Worm (Caenorhabditis elegans) whole organism, late embryonic: Measurements from ENCODE around the gene anmt-2.

Experiments
- F13H6.1 ChIP-seq: sonication (generic microtip); optimal IDR thresholded peaks from 2 replicates; lab custom pipeline; 2016; ENCODE audit warnings: missing genetic modification characterization, missing compliant biosample characterization
- ama-1 ChIP-seq: fragments of 150-350 bp; optimal IDR thresholded peaks from 2 replicates; lab custom pipeline; 2014
- ceh-14 ChIP-seq: sonication (generic microtip); optimal IDR thresholded peaks from 2 replicates; lab custom pipeline; 2016; ENCODE audit warnings: missing genotype, missing genetic modification characterization, missing compliant biosample characterization
- ceh-22 ChIP-seq: sonication (generic microtip); optimal IDR thresholded peaks from 2 replicates; lab custom pipeline; 2017; ENCODE audit warnings: missing biosample characterization, missing genetic modification characterization
- ceh-24 ChIP-seq: sonication (generic microtip); optimal IDR thresholded peaks from 2 replicates; lab custom pipeline; 2016; ENCODE audit warnings: mild to moderate bottlenecking, missing genetic modification characterization, missing compliant biosample characterization
- fkh-10 ChIP-seq: fragments of 150-350 bp; optimal IDR thresholded peaks from 2 replicates; lab custom pipeline; 2014; ENCODE audit warnings: missing biosample characterization, missing genetic modification reagents, missing genetic modification characterization
- nfya-1 ChIP-seq: sonication (generic microtip); optimal IDR thresholded peaks from 2 replicates; lab custom pipeline; 2017; ENCODE audit warnings: missing genetic modification characterization, mild to moderate bottlenecking, missing compliant biosample characterization, antibody characterized with exemption, moderate library complexity
- nhr-11 ChIP-seq: fragments of 150-350 bp; optimal IDR thresholded peaks from 2 replicates; lab custom pipeline; 2014; ENCODE audit warnings: missing biosample characterization, missing genetic modification characterization
- odd-2 ChIP-seq: sonication (generic microtip); optimal IDR thresholded peaks from 2 replicates; lab custom pipeline; 2017; ENCODE audit warnings: antibody characterized with exemption, mild to moderate bottlenecking, missing genetic modification characterization, missing compliant biosample characterization
- pha-4 ChIP-seq: fragments of 150-350 bp; optimal IDR thresholded peaks from 2 replicates; lab custom pipeline; 2018; ENCODE audit warnings: missing biosample characterization, missing genetic modification reagents, missing genetic modification characterization
- pqm-1 ChIP-seq: sonication (generic microtip); optimal IDR thresholded peaks from 2 replicates; lab custom pipeline; 2016; ENCODE audit warnings: missing genetic modification characterization, missing compliant biosample characterization
- rnt-1 ChIP-seq: sonication (generic microtip); optimal IDR thresholded peaks from 2 replicates; lab custom pipeline; 2016; ENCODE audit warnings: missing genetic modification characterization, missing compliant biosample characterization
- tbx-2 ChIP-seq: sonication (generic microtip); optimal IDR thresholded peaks from 2 replicates; lab custom pipeline; 2016; ENCODE audit warnings: missing genetic modification characterization, missing compliant biosample characterization

- TF ChIP-seq odd-2 (tag; lab: Kevin White, UChicago) (no peak), pha-4 (tag; lab: Kevin White, UChicago) (no peak), ama-1 (lab: Kevin White, UChicago) (no peak), pqm-1 (tag; lab: Kevin White, UChicago) (no peak), nfya-1 (tag; lab: Kevin White, UChicago) (no peak), tbx-2 (tag; lab: Kevin White, UChicago) (no peak), nhr-11 (tag; lab: Kevin White, UChicago) (no peak), fkh-10 (GFP tag; lab: Kevin White, UChicago) (no peak), ceh-14 (tag; lab: Kevin White, UChicago) (no peak), ceh-24 (tag; lab: Kevin White, UChicago) (no peak), rnt-1 (no peak), F13H6.1 (tag; lab: Kevin White, UChicago) (no peak), ceh-22 (no peak)
Measured at ce11 chrIII:6155787-6156186, 1.8 kb downstream of the anmt-2 start.
